Worm (Caenorhabditis elegans): ENCODE data around the gene srsx-36.
"Not testable (repeated sequence)": the region's sequence is repeated elsewhere in the genome, so short reads cannot be mapped to it uniquely, and the experiment has no call there.

srsx-36 gene

DNA sequence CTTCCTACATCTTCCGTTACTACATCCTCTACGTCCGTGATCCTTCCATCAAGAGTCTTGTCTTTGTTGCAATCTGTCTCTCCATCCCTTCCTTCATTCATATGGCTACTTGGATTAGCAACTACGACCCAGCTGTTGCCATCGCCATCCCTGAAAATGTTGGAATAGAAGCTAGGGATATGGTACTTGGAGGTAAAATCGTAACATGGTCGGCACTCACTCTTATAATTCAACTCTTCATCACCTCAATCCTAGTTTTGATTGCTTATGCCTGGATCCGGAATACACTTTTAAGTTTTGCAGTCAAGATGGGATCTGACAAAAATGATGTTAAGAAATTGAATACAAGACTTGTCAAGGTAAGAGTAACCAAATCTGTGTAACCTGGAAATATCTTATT, 5.7 kb downstream of the srsx-36 start, which contains the start of gene T26E4.18:
Gene T26E4.18, minus strand, starts transcription at position 101 of the 400 bp plus-strand sequence.
- TF ChIP-seq spr-3 (GFP tag; optimal IDR thresholded peaks at IDR 0.05); nhr-6 (tag; optimal IDR thresholded peaks at IDR 0.05); arid-1 (GFP tag; conservative IDR thresholded peaks at IDR 0.05): not testable (repeated sequence)

DNA sequence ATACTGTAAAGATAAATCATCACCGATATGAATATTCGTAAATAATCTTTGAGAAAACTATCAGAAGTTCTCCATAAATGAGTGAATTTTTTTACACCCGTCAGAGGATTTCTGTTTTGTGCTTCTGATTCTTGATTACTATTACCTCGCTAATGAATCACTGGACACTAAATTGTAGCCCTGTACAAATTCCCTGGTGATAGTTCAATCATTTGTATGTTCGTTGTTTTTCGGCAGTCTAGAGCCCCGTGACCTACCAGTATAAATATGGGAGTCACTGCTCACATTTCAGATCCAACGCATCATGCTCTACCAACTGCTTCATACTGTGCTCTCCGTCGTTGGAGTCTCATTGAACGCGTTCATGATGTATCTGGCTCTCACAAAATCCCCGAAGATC, 6.4 kb downstream of the srsx-36 start, which contains the start of gene srd-27:
Gene srd-27, plus strand, starts transcription at position 301 of the 400 bp plus-strand sequence.
- not testable (repeated sequence) for TF ChIP-seq T26A8.4 (GFP tag; IDR thresholded peaks at IDR 0.05); nhr-25 (tag; optimal IDR thresholded peaks at IDR 0.05; ENCODE audit: borderline replicate concordance, insufficient read depth); fos-1 (tag; optimal IDR thresholded peaks at IDR 0.05)

ce11 chrV:15802623-15803022, 6.8 kb downstream of the srsx-36 start, which contains the start of gene T26E4.9:
Gene T26E4.9, minus strand, starts transcription at chrV:15802723.
- TF ChIP-seq Y5F2A.4 (GFP tag; optimal IDR thresholded peaks at IDR 0.05); mdt-29 (GFP tag; IDR thresholded peaks at IDR 0.05); ZK337.2 (GFP tag; IDR thresholded peaks at IDR 0.05): not testable (repeated sequence)

ce11 chrV:15798108-15798507, 11.3 kb downstream of the srsx-36 start, which contains the start of gene T26E4.10:
Gene T26E4.10, minus strand, starts transcription at chrV:15798208.
- no peak for TF ChIP-seq vab-7 (GFP tag; IDR thresholded peaks at IDR 0.05)
- TF ChIP-seq unc-62 (GFP tag; optimal IDR thresholded peaks at IDR 0.05 in 1 of 2), result peak in 1 of 2 experiments; percentile 49
- TF ChIP-seq unc-62 (tag; optimal IDR thresholded peaks at IDR 0.05), result no peak

ce11 chrV:15796087-15796486, 13.4 kb downstream of the srsx-36 start, which contains the start of gene nhr-223:
Gene nhr-223, plus strand, starts transcription at chrV:15796387.
- TF ChIP-seq madf-9 (GFP tag; conservative IDR thresholded peaks at IDR 0.05) (no peak), lim-7 (GFP tag; IDR thresholded peaks at IDR 0.05) (no peak), daf-12 (tag; optimal IDR thresholded peaks at IDR 0.05) (no peak), pqm-1 (tag; optimal IDR thresholded peaks at IDR 0.05) (no peak), unc-62 (GFP tag; optimal IDR thresholded peaks at IDR 0.05 in 1 of 2) (peak in 1 of 2 experiments; percentile 78), unc-62 (tag; optimal IDR thresholded peaks at IDR 0.05) (no peak), dpl-1 (GFP tag; optimal IDR thresholded peaks at IDR 0.05) (no peak), mxl-3 (GFP tag; optimal IDR thresholded peaks at IDR 0.05) (no peak), unc-130 (GFP tag; optimal IDR thresholded peaks at IDR 0.05) (no peak)

DNA sequence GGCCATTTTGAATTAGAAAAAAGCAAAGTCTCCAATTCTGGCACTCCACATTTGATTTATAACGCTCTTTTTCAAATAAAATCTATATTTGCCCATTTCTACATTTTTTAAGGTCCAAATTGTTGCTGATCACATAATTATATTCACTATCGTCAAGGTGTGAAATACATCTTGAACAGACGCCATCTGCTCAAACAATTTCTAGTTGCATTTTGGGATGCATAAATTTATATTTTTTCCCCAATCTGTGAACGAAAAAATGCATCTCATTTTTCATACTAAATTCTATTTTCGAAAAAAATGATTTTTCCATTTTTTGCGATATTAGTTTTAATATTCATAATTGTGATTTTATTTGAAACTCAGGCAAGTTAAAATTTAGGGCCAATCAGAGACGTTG, 16.2 kb downstream of the srsx-36 start, which contains the start of gene T26E4.7:
Gene T26E4.7, plus strand, starts transcription at position 301 of the 400 bp plus-strand sequence.
- TF ChIP-seq duxl-1 (tag; optimal IDR thresholded peaks at IDR 0.05; ENCODE audit: poor library complexity) (no peak), saeg-2 (GFP tag; IDR thresholded peaks at IDR 0.05) (no peak), dmd-6 (GFP tag; IDR thresholded peaks at IDR 0.05) (no peak), tag-97 (GFP tag; IDR thresholded peaks at IDR 0.05) (no peak), egl-43 (GFP tag; IDR thresholded peaks at IDR 0.05) (no peak), ceh-32 (tag; optimal IDR thresholded peaks at IDR 0.05; ENCODE audit: poor library complexity) (no peak), hlh-30 (tag; optimal IDR thresholded peaks at IDR 0.05; ENCODE audit: insufficient read depth) (no peak), zip-11 (GFP tag; IDR thresholded peaks at IDR 0.05) (no peak), nhr-10 (tag; optimal IDR thresholded peaks at IDR 0.05) (no peak), unc-130 (GFP tag; optimal IDR thresholded peaks at IDR 0.05) (no peak), lin-38 (GFP tag; IDR thresholded peaks at IDR 0.05) (no peak)
